Worm (Caenorhabditis elegans): ENCODE data around the gene mrpl-22.

- TF ChIP-seq ZK546.5 (tag; optimal IDR thresholded peaks at IDR 0.05) (no peak), mdl-1 (tag; optimal IDR thresholded peaks at IDR 0.05) (no peak)
These were observed 29.0 kb upstream of the mrpl-22 start, which contains the start of gene Y45F3A.5 for ce11 chrIII:10586243-10586642.
